Worm (Caenorhabditis elegans): Measurements from ENCODE around the gene clec-196.
A peak's percentile ranks its signal among the peaks of the same experiment; 100 is the strongest.

The clec-196 gene

DNA sequence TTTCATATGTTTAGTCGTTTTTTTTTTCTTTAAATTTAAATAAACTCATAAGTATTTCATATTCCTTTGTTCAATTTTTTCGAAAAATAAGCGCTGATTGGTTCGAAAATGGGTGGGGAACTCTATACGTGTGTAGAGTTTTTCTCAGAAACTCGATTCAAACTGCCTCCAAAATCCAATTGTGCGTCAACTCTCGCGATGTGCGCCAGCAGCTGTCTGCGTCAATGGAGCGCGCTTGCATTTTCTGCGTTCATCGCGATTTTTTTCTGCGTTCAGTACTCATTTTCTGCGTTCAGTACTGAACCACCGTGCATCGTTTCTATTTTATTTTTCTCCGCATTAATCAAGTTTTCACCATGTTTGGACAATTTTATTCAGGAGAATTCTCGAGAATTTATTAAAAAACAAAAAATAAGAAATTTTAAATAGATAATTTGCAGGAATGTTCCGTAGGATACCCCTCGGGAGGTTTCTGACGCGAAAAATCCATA lies 27.0 kb upstream of the clec-196 start, which contains the start of gene eelo-2 (continued):
- TF ChIP-seq ets-5 (GFP tag; IDR thresholded peaks at IDR 0.05): no peak
- TF ChIP-seq C34B4.2 (tag; optimal IDR thresholded peaks at IDR 0.05): peak; percentile 91
- no peak for TF ChIP-seq hlh-17 (GFP tag; optimal IDR thresholded peaks at IDR 0.05; ENCODE audit: borderline replicate concordance)
- TF ChIP-seq F16B12.6 (tag; optimal IDR thresholded peaks at IDR 0.05): peak; percentile 79
- TF ChIP-seq unc-86 (tag; optimal IDR thresholded peaks at IDR 0.05): peak; percentile 99
- peak; percentile 99 to 100 (median 100) for TF ChIP-seq ceh-82 (tag; optimal IDR thresholded peaks at IDR 0.05)
- TF ChIP-seq lin-35 (GFP tag; optimal IDR thresholded peaks at IDR 0.05): peak; percentile 100
- TF ChIP-seq fos-1 (tag; optimal IDR thresholded peaks at IDR 0.05): peak; percentile 96
- TF ChIP-seq aly-2 (tag; optimal IDR thresholded peaks at IDR 0.05): peak; percentile 94
- TF ChIP-seq C04F5.9 (tag; optimal IDR thresholded peaks at IDR 0.05): peak; percentile 92
- TF ChIP-seq tlp-1 (tag; optimal IDR thresholded peaks at IDR 0.05): no peak
- TF ChIP-seq vab-15 (tag; optimal IDR thresholded peaks at IDR 0.05): peak; percentile 88
- TF ChIP-seq efl-1 (optimal IDR thresholded peaks at IDR 0.05): peak; percentile 100
- peak; percentile 100 for TF ChIP-seq efl-1 (GFP tag; optimal IDR thresholded peaks at IDR 0.05 in 1 of 2)
- TF ChIP-seq egl-13 (tag; optimal IDR thresholded peaks at IDR 0.05): peak; percentile 97
- peak; percentile 99 for TF ChIP-seq nhr-20 (tag; optimal IDR thresholded peaks at IDR 0.05)
- TF ChIP-seq sox-4 (tag; optimal IDR thresholded peaks at IDR 0.05): peak; percentile 96
- peak; percentile 99 for TF ChIP-seq nhr-85 (tag)
- no peak for TF ChIP-seq Y116A8C.19 (tag; optimal IDR thresholded peaks at IDR 0.05; ENCODE audit: borderline replicate concordance)
- TF ChIP-seq efl-3 (GFP tag; optimal IDR thresholded peaks at IDR 0.05): peak; percentile 91
- TF ChIP-seq hlh-4 (tag; optimal IDR thresholded peaks at IDR 0.05): no peak
- peak; percentile 62 to 95 for TF ChIP-seq ztf-11 (tag; optimal IDR thresholded peaks at IDR 0.05)
- TF ChIP-seq C16A3.4 (tag; optimal IDR thresholded peaks at IDR 0.05): peak; percentile 100
- TF ChIP-seq dpl-1 (GFP tag; optimal IDR thresholded peaks at IDR 0.05): peak; percentile 100
- TF ChIP-seq jun-1 (tag; optimal IDR thresholded peaks at IDR 0.05): peak; percentile 98
- peak; percentile 98 for TF ChIP-seq grh-1 (GFP tag; IDR thresholded peaks at IDR 0.05)
- TF ChIP-seq mdl-1 (tag; optimal IDR thresholded peaks at IDR 0.05): peak; percentile 38 to 95
- TF ChIP-seq xbp-1 (tag; optimal IDR thresholded peaks at IDR 0.05): peak; percentile 98
- peak; percentile 98 for TF ChIP-seq pax-3 (tag; optimal IDR thresholded peaks at IDR 0.05)
- peak; percentile 99 for TF ChIP-seq unc-130 (tag; optimal IDR thresholded peaks at IDR 0.05)
- TF ChIP-seq lin-14 (GFP tag; optimal IDR thresholded peaks at IDR 0.05): peak; percentile 99
- TF ChIP-seq mef-2 (tag; optimal IDR thresholded peaks at IDR 0.05): peak; percentile 87
- TF ChIP-seq nhr-84 (tag; optimal IDR thresholded peaks at IDR 0.05): no peak
- TF ChIP-seq tbx-2 (tag; optimal IDR thresholded peaks at IDR 0.05): peak; percentile 99
- peak; percentile 97 for TF ChIP-seq nhr-237 (tag; optimal IDR thresholded peaks at IDR 0.05)
- TF ChIP-seq lir-3 (tag; optimal IDR thresholded peaks at IDR 0.05; ENCODE audit: poor library complexity): peak; percentile 94
- TF ChIP-seq elt-2 (tag; optimal IDR thresholded peaks at IDR 0.05): peak; percentile 94
- peak; percentile 99 for TF ChIP-seq snu-23 (GFP tag; optimal IDR thresholded peaks at IDR 0.05)
- no peak for TF ChIP-seq ceh-63 (GFP tag; optimal IDR thresholded peaks at IDR 0.05)
- peak; percentile 95 for TF ChIP-seq snpc-4 (tag; optimal IDR thresholded peaks at IDR 0.05)
- TF ChIP-seq mep-1 (tag; optimal IDR thresholded peaks at IDR 0.05): peak; percentile 100
- TF ChIP-seq nhr-11 (tag; optimal IDR thresholded peaks at IDR 0.05): peak; percentile 97
- peak; percentile 98 for TF ChIP-seq nhr-77 (tag; optimal IDR thresholded peaks at IDR 0.05)
- peak; percentile 82 for TF ChIP-seq fkh-4 (tag; optimal IDR thresholded peaks at IDR 0.05; ENCODE audit: borderline replicate concordance)
- peak; percentile 60 to 97 (median 88) for TF ChIP-seq elt-3 (tag; optimal IDR thresholded peaks at IDR 0.05)
- TF ChIP-seq unc-98 (GFP tag; IDR thresholded peaks at IDR 0.05): peak; percentile 83
- peak; percentile 99 for TF ChIP-seq rnt-1 (tag; optimal IDR thresholded peaks at IDR 0.05)
- peak; percentile 99 for TF ChIP-seq swsn-7 (tag; optimal IDR thresholded peaks at IDR 0.05)
- peak; percentile 99 for TF ChIP-seq lin-13 (GFP tag; optimal IDR thresholded peaks at IDR 0.05)
- peak; percentile 97 for TF ChIP-seq ceh-8 (GFP tag; optimal IDR thresholded peaks at IDR 0.05)
- TF ChIP-seq aha-1 (tag; optimal IDR thresholded peaks at IDR 0.05): peak; percentile 97
- TF ChIP-seq zag-1 (tag; optimal IDR thresholded peaks at IDR 0.05): peak; percentile 90
- TF ChIP-seq unc-30 (tag; optimal IDR thresholded peaks at IDR 0.05): peak; percentile 83

All from whole organism, L1 larva.